Worm (Caenorhabditis elegans): ENCODE data around the gene C55A6.10.

Gene C55A6.10

ce11 chrV:11517789-11518188 lies 12.6 kb downstream of the C55A6.10 start, which contains the start of gene C55A6.4:
TSS of gene C55A6.4 (minus strand) at chrV:11517889.
- no peak for TF ChIP-seq dao-5 (tag; optimal IDR thresholded peaks at IDR 0.05)
- TF ChIP-seq him-1 (tag; optimal IDR thresholded peaks at IDR 0.05): no peak
- no peak for TF ChIP-seq W03F9.2 (tag; optimal IDR thresholded peaks at IDR 0.05)

ce11 chrV:11520215-11520614 lies 15.1 kb downstream of the C55A6.10 start, which contains the start of the genes C55A6.11 and C55A6.7:
TSS of gene C55A6.11 (plus strand) at chrV:11520515.
TSS of gene C55A6.7 (minus strand) at chrV:11520530.
- TF ChIP-seq W03F9.2 (tag; optimal IDR thresholded peaks at IDR 0.05) (no peak), dao-5 (tag; optimal IDR thresholded peaks at IDR 0.05) (no peak), him-1 (tag; optimal IDR thresholded peaks at IDR 0.05) (no peak)

- TF ChIP-seq him-1 (tag; optimal IDR thresholded peaks at IDR 0.05) (peak; percentile 12), dao-5 (tag; optimal IDR thresholded peaks at IDR 0.05) (no peak), W03F9.2 (tag; optimal IDR thresholded peaks at IDR 0.05) (peak; percentile 85)
Measured at ce11 chrV:11521448-11521847, 16.3 kb downstream of the C55A6.10 start, which contains the start of gene pafo-1. TSS of gene pafo-1 (plus strand) at chrV:11521703.

- TF ChIP-seq him-1 (tag; optimal IDR thresholded peaks at IDR 0.05) (no peak), W03F9.2 (tag; optimal IDR thresholded peaks at IDR 0.05) (no peak), dao-5 (tag; optimal IDR thresholded peaks at IDR 0.05) (no peak)
Measured at ce11 chrV:11525338-11525737, 20.2 kb downstream of the C55A6.10 start.

- TF ChIP-seq him-1 (tag; optimal IDR thresholded peaks at IDR 0.05) (no peak), dao-5 (tag; optimal IDR thresholded peaks at IDR 0.05) (no peak), W03F9.2 (tag; optimal IDR thresholded peaks at IDR 0.05) (no peak)
Measured at ce11 chrV:11526927-11527491, 21.9 kb downstream of the C55A6.10 start.

ce11 chrV:11527531-11527930 lies 22.4 kb downstream of the C55A6.10 start, which contains the start of gene ccch-1:
TSS of gene ccch-1 (plus strand) at chrV:11527831.
- TF ChIP-seq dao-5 (tag; optimal IDR thresholded peaks at IDR 0.05) (no peak), him-1 (tag; optimal IDR thresholded peaks at IDR 0.05) (no peak), W03F9.2 (tag; optimal IDR thresholded peaks at IDR 0.05) (no peak)

ce11 chrV:11528633-11529327 lies 23.6 kb downstream of the C55A6.10 start:
- TF ChIP-seq W03F9.2 (tag; optimal IDR thresholded peaks at IDR 0.05) (no peak), dao-5 (tag; optimal IDR thresholded peaks at IDR 0.05) (no peak), him-1 (tag; optimal IDR thresholded peaks at IDR 0.05) (no peak)

ce11 chrV:11529541-11529940 lies 24.4 kb downstream of the C55A6.10 start:
- TF ChIP-seq W03F9.2 (tag; optimal IDR thresholded peaks at IDR 0.05) (no peak), him-1 (tag; optimal IDR thresholded peaks at IDR 0.05) (no peak), dao-5 (tag; optimal IDR thresholded peaks at IDR 0.05) (no peak)

- TF ChIP-seq W03F9.2 (tag; optimal IDR thresholded peaks at IDR 0.05) (no peak), dao-5 (tag; optimal IDR thresholded peaks at IDR 0.05) (no peak), him-1 (tag; optimal IDR thresholded peaks at IDR 0.05) (no peak)
Measured at ce11 chrV:11531100-11531499, 26.0 kb downstream of the C55A6.10 start.

ce11 chrV:11531831-11532534 lies 26.8 kb downstream of the C55A6.10 start:
- peak; percentile 43 for TF ChIP-seq dao-5 (tag; optimal IDR thresholded peaks at IDR 0.05)
- peak; percentile 23 for TF ChIP-seq W03F9.2 (tag; optimal IDR thresholded peaks at IDR 0.05)
- TF ChIP-seq him-1 (tag; optimal IDR thresholded peaks at IDR 0.05): no peak

- TF ChIP-seq dao-5 (tag; optimal IDR thresholded peaks at IDR 0.05) (no peak), him-1 (tag; optimal IDR thresholded peaks at IDR 0.05) (no peak), W03F9.2 (tag; optimal IDR thresholded peaks at IDR 0.05) (no peak)
Measured at ce11 chrV:11532535-11532853, 27.3 kb downstream of the C55A6.10 start.

- no peak for TF ChIP-seq dao-5 (tag; optimal IDR thresholded peaks at IDR 0.05)
- TF ChIP-seq W03F9.2 (tag; optimal IDR thresholded peaks at IDR 0.05): no peak
- TF ChIP-seq him-1 (tag; optimal IDR thresholded peaks at IDR 0.05): no peak
Measured at ce11 chrV:11532964-11533363, 27.8 kb downstream of the C55A6.10 start.

ce11 chrV:11533365-11533949 lies 28.3 kb downstream of the C55A6.10 start:
- TF ChIP-seq W03F9.2 (tag; optimal IDR thresholded peaks at IDR 0.05): no peak
- no peak for TF ChIP-seq him-1 (tag; optimal IDR thresholded peaks at IDR 0.05)
- TF ChIP-seq dao-5 (tag; optimal IDR thresholded peaks at IDR 0.05): no peak
